Worm (Caenorhabditis elegans): ENCODE data around the gene dop-3.

Gene dop-3

DNA sequence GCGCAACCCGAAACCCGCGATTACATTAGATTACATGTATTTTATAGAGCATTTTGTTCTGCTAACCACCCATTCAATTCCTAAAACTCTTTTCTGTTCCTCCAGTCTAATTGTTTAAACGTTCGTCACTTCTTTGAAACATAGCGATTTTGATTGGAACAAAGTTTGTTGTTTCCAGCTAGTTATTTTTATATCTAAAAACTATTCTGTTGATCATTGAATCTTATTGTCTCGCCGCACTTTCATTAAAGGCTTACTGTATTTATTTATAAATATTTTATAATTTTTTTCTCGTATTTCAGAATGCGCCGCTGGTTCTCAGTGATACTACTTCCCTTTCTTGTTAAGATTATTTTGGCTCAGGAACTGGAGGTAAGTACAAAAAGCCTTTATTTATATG is 26.8 kb downstream of the dop-3 start, which contains the start of gene T14E8.2:
Gene T14E8.2, plus strand, starts transcription at position 301 of the 400 bp plus-strand sequence.
- TF ChIP-seq hlh-12 (tag; optimal IDR thresholded peaks at IDR 0.05) (no peak), tlf-1 (GFP tag; optimal IDR thresholded peaks at IDR 0.05) (no peak), ceh-91 (GFP tag; IDR thresholded peaks at IDR 0.05) (no peak), hsf-1 (GFP tag; IDR thresholded peaks at IDR 0.05) (no peak), F39B2.1 (GFP tag; IDR thresholded peaks at IDR 0.05) (no peak), nfya-2 (GFP tag; IDR thresholded peaks at IDR 0.05) (no peak), attf-3 (GFP tag; conservative IDR thresholded peaks at IDR 0.05) (no peak), F55B11.4 (tag; optimal IDR thresholded peaks at IDR 0.05; ENCODE audit: borderline replicate concordance, insufficient read depth) (no peak), mxl-1 (tag; optimal IDR thresholded peaks at IDR 0.05) (no peak), atf-7 (tag; optimal IDR thresholded peaks at IDR 0.05) (no peak), efl-1 (GFP tag; optimal IDR thresholded peaks at IDR 0.05) (no peak), Y56A3A.18 (GFP tag; IDR thresholded peaks at IDR 0.05) (no peak), ets-4 (GFP tag; optimal IDR thresholded peaks at IDR 0.05) (no peak), lin-54 (GFP tag; optimal IDR thresholded peaks at IDR 0.05) (no peak), ztf-28 (GFP tag; IDR thresholded peaks at IDR 0.05) (no peak), let-607 (tag; optimal IDR thresholded peaks at IDR 0.05) (no peak)

DNA sequence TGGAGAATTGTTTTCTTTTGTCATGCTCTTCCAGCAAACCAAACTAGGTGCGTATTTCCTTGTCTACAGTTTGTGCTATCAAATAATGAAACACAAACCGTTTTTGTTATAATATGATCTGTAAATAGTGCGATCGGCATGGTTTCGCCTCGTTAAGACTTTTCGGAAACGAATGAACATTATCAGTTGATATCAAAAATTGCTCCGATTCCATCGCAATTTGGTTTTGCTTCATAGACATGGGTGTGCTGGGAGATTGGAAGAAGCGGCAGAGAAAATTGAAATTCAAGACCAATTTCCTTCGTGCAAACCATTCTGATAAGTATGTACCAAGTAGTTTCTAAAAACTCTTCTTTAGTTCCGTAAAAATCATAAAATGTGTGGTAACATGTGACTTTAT is 31.5 kb downstream of the dop-3 start:
- TF ChIP-seq nfyb-1 (GFP tag; IDR thresholded peaks at IDR 0.05), result no peak
- no peak for TF ChIP-seq lin-40 (tag; optimal IDR thresholded peaks at IDR 0.05)
- TF ChIP-seq pha-4 (tag; optimal IDR thresholded peaks at IDR 0.05), result no peak
- TF ChIP-seq snpc-1.1 (tag; optimal IDR thresholded peaks at IDR 0.05; ENCODE audit: insufficient read depth), result no peak
- TF ChIP-seq ztf-22 (GFP tag; optimal IDR thresholded peaks at IDR 0.05), result no peak
- no peak for TF ChIP-seq ztf-18 (tag; optimal IDR thresholded peaks at IDR 0.05)
- no peak for TF ChIP-seq efl-1 (GFP tag; optimal IDR thresholded peaks at IDR 0.05)
- no peak for TF ChIP-seq C17E4.6 (GFP tag; IDR thresholded peaks at IDR 0.05)
- TF ChIP-seq nhr-80 (tag; optimal IDR thresholded peaks at IDR 0.05), result peak; percentile 86

DNA sequence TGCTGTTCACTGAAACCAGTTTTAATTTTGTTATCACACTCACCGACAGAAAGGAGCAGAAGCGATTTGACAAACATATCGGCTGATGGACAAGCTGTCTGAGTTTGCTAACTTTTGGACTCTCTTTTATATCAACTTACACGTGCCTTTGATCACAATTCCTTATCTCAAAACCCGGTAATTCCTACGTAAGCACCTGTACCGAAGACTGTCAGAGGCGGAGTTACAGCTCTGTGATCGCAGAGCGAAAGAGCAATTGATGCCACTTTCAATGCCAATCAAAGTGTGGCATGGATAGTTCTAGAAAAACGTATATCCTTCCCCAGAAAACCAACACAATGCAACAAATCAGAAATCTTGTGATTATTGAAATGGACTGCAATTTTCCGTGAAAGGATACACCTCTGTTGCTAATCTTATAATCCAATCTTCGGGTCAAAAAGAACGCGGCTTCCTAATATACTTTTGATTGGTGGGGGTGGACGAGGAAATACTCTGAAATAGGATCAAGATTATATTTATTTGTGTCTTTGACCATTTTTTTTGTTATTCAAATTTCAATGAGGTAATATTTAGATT is 32.7 kb downstream of the dop-3 start, which contains the start of gene ilys-5:
Gene ilys-5, minus strand, starts transcription at position 140 of the 579 bp plus-strand sequence.
- TF ChIP-seq nhr-80 (tag; optimal IDR thresholded peaks at IDR 0.05) (peak; percentile 77), unc-62 (GFP tag; optimal IDR thresholded peaks at IDR 0.05) (no peak), hsf-1 (GFP tag; IDR thresholded peaks at IDR 0.05) (0 out of 2 replicates have a peak, but pooled peaks have one; percentile 42), athp-1 (tag; optimal IDR thresholded peaks at IDR 0.05) (no peak), aptf-3 (GFP tag; IDR thresholded peaks at IDR 0.05) (no peak), madf-10 (tag; optimal IDR thresholded peaks at IDR 0.05) (peak; percentile 26), Y53G8AR.9 (GFP tag; conservative IDR thresholded peaks at IDR 0.05) (0 out of 2 replicates have a peak, but pooled peaks have one; percentile 27), chd-7 (tag; optimal IDR thresholded peaks at IDR 0.05) (peak; percentile 62), dox-1 (GFP tag; IDR thresholded peaks at IDR 0.05) (0 out of 2 replicates have a peak, but pooled peaks have one; percentile 12), ztf-22 (GFP tag; optimal IDR thresholded peaks at IDR 0.05) (peak; percentile 24), zfh-2 (GFP tag; conservative IDR thresholded peaks at IDR 0.05) (no peak), ets-4 (GFP tag; optimal IDR thresholded peaks at IDR 0.05) (peak; percentile 60), nfyb-1 (GFP tag; IDR thresholded peaks at IDR 0.05) (no peak), egl-18 (GFP tag; IDR thresholded peaks at IDR 0.05) (no peak), let-607 (tag; optimal IDR thresholded peaks at IDR 0.05) (peak in 1 of 2 experiments; percentile 58), ceh-27 (GFP tag; optimal IDR thresholded peaks at IDR 0.05) (no peak)
